Worm (Caenorhabditis elegans) whole organism, early embryonic: ENCODE measurements around the gene ZK1010.10.

ENCODE experiments used
- ama-1 ChIP-seq: fragments of 150-350 bp; optimal IDR thresholded peaks from 2 replicates; lab custom pipeline; 2014
- ets-7 ChIP-seq: sonication (generic microtip); optimal IDR thresholded peaks from 2 replicates; lab custom pipeline; 2016; ENCODE audit warnings: missing genotype, missing genetic modification characterization, missing compliant biosample characterization
- flt-1 ChIP-seq: fragments of 200-800 bp; sonication (Bioruptor generic); IDR thresholded peaks from 2 replicates; pipeline ENCODE4 v1.3.6; 2022; ENCODE audit warnings: missing genetic modification characterization, missing compliant biosample characterization
- pes-1 ChIP-seq: fragments of 200-800 bp; sonication (Bioruptor generic); IDR thresholded peaks from 2 replicates; pipeline ENCODE4 v1.3.6; 2022; ENCODE audit warnings: missing genetic modification reagents, missing genetic modification characterization, missing compliant biosample characterization
- tra-4 ChIP-seq: sonication (generic microtip); optimal IDR thresholded peaks from 2 replicates; lab custom pipeline; 2017; ENCODE audit warnings: missing genetic modification characterization, missing compliant biosample characterization

DNA sequence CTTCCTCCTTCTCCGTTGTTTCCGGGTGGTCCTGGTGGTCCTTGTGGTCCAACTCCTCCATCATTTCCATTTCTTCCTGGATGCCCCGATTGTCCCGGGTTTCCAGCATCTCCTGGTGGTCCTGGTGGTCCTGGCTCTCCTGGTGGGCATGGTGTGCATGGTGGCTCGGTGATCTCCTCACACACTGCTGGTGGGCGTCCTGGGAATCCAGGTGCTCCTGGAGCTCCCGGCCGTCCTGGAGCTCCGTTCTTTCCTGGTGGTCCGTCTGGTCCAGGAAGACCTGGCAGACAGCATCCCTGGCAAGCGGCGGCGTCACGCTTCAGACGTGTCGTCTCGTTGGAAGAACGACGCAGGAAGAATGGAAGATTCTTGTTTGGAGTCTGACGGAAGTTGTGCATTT is 9.1 kb upstream of the ZK1010.10 start:
- TF ChIP-seq tra-4: no peak
- no peak for TF ChIP-seq ama-1
- TF ChIP-seq ets-7 (tag; lab: Kevin White, UChicago): no peak
- no peak for TF ChIP-seq pes-1 (GFP tag; lab: Robert Waterston, UW)
- TF ChIP-seq flt-1 (GFP tag; lab: Robert Waterston, UW): no peak
